Fruit fly (Drosophila melanogaster) whole organism, embryonic: Measurements from ENCODE around the gene CG32847.
A peak's percentile ranks its signal among the peaks of the same experiment; 100 is the strongest.

ENCODE experiments used
- Bteb2 ChIP-seq: fragments of 200-800 bp; sonication (Bioruptor generic); optimal IDR thresholded peaks from 2 replicates; lab custom pipeline; 2016; ENCODE audit warnings: missing biosample characterization, missing genetic modification characterization
- CG11695 ChIP-seq: fragments of 200-800 bp; sonication (Bioruptor generic); IDR thresholded peaks from 3 replicates; pipeline ENCODE4 v1.3.6; 2022; ENCODE audit warnings: missing biosample characterization, missing genetic modification characterization
- CG14965 ChIP-seq: fragments of 200-800 bp; sonication (Bioruptor generic); optimal IDR thresholded peaks from 2 replicates; lab custom pipeline; 2016; ENCODE audit warnings: missing biosample characterization, missing genetic modification characterization, borderline replicate concordance
- CG3065 ChIP-seq: fragments of 200-800 bp; sonication (Bioruptor generic); optimal IDR thresholded peaks from 2 replicates; lab custom pipeline; 2016; ENCODE audit warnings: missing biosample characterization, missing genetic modification characterization
- CG32772 ChIP-seq: fragments of 200-800 bp; sonication (Bioruptor generic); IDR thresholded peaks from 2 replicates; pipeline ENCODE4 v1.3.6; 2022; ENCODE audit warnings: missing biosample characterization, missing genetic modification characterization
- CG33557 ChIP-seq: fragments of 200-800 bp; sonication (Bioruptor generic); optimal IDR thresholded peaks from 2 replicates; lab custom pipeline; 2019; ENCODE audit warnings: missing biosample characterization, mild to moderate bottlenecking, missing genetic modification characterization, moderate library complexity
- CG34376 ChIP-seq: fragments of 200-800 bp; sonication (Bioruptor generic); optimal IDR thresholded peaks from 2 replicates; lab custom pipeline; 2018; ENCODE audit warnings: missing biosample characterization, mild to moderate bottlenecking, missing genetic modification characterization
- CG4707 ChIP-seq: fragments of 200-800 bp; sonication (Bioruptor generic); optimal IDR thresholded peaks from 2 replicates; lab custom pipeline; 2018; ENCODE audit warnings: missing biosample characterization, mild to moderate bottlenecking, missing genetic modification characterization, moderate library complexity
- CG5245 ChIP-seq: fragments of 200-800 bp; sonication (Bioruptor generic); optimal IDR thresholded peaks from 3 replicates; lab custom pipeline; 2016; ENCODE audit warnings: missing biosample characterization, missing genetic modification characterization
- CG6765 ChIP-seq: fragments of 200-800 bp; sonication (Bioruptor generic); optimal IDR thresholded peaks from 3 replicates; lab custom pipeline; 2017; ENCODE audit warnings: missing biosample characterization, mild to moderate bottlenecking, missing genetic modification characterization
- CG6813 ChIP-seq: fragments of 200-800 bp; sonication (Bioruptor generic); optimal IDR thresholded peaks from 2 replicates; lab custom pipeline; 2017; ENCODE audit warnings: missing biosample characterization, missing genetic modification characterization, mild to moderate bottlenecking, moderate library complexity, missing genetic modification reagents
- CG7987 ChIP-seq: fragments of 200-800 bp; sonication (Bioruptor generic); optimal IDR thresholded peaks from 2 replicates; lab custom pipeline; 2018; ENCODE audit warnings: missing biosample characterization, mild to moderate bottlenecking, missing genetic modification characterization, moderate library complexity
- CrebB ChIP-seq: fragments of 200-800 bp; sonication (Bioruptor generic); optimal IDR thresholded peaks from 3 replicates; lab custom pipeline; 2018; ENCODE audit warnings: missing biosample characterization, mild to moderate bottlenecking, missing genetic modification characterization
- Dbx ChIP-seq: fragments of 200-800 bp; sonication (Bioruptor generic); IDR thresholded peaks from 3 replicates; pipeline ENCODE4 v1.3.6; 2022; ENCODE audit warnings: missing biosample characterization, missing genetic modification characterization
- E2f2 ChIP-seq: fragments of 200-800 bp; sonication (Bioruptor generic); IDR thresholded peaks from 2 replicates; pipeline ENCODE4 v1.3.6; 2022; ENCODE audit warnings: missing biosample characterization, missing genetic modification characterization
- H15 ChIP-seq: fragments of 200-800 bp; sonication (Bioruptor generic); IDR thresholded peaks from 3 replicates; pipeline ENCODE4 v1.3.6; 2022; ENCODE audit warnings: missing biosample characterization, missing genetic modification characterization
- Hand ChIP-seq: fragments of 200-800 bp; sonication (Bioruptor generic); optimal IDR thresholded peaks from 2 replicates; lab custom pipeline; 2017; ENCODE audit warnings: mild to moderate bottlenecking, missing biosample characterization, missing genetic modification reagents, missing genetic modification characterization
- HmgD ChIP-seq: fragments of 200-800 bp; sonication (Bioruptor generic); optimal IDR thresholded peaks from 3 replicates; lab custom pipeline; 2016; ENCODE audit warnings: missing biosample characterization, missing genetic modification characterization
- Hmr ChIP-seq: fragments of 200-800 bp; sonication (Bioruptor generic); optimal IDR thresholded peaks from 3 replicates; lab custom pipeline; 2017; ENCODE audit warnings: mild to moderate bottlenecking, missing biosample characterization, missing genetic modification reagents, missing genetic modification characterization
- MBD-R2 ChIP-seq: fragments of 200-800 bp; sonication (Bioruptor generic); IDR thresholded peaks from 2 replicates; pipeline ENCODE4 v1.3.6; 2022; ENCODE audit warnings: missing biosample characterization, missing genetic modification characterization
- MESR4 ChIP-seq: fragments of 200-800 bp; sonication (Bioruptor generic); optimal IDR thresholded peaks from 2 replicates; lab custom pipeline; 2018; ENCODE audit warnings: missing biosample characterization, mild to moderate bottlenecking, missing genetic modification characterization, moderate library complexity
- Max ChIP-seq: fragments of 200-800 bp; sonication (Bioruptor generic); optimal IDR thresholded peaks from 2 replicates; lab custom pipeline; 2016; ENCODE audit warnings: missing biosample characterization, mild to moderate bottlenecking, missing genetic modification characterization
- Med ChIP-seq: fragments of 200-800 bp; sonication (Bioruptor generic); peaks from one replicate; lab custom pipeline; 2016; ENCODE audit warnings: missing biosample characterization, missing genetic modification characterization, mild to moderate bottlenecking, inconsistent platforms, moderate library complexity
- NC2α ChIP-seq: fragments of 200-800 bp; sonication (Bioruptor generic); optimal IDR thresholded peaks from 2 replicates; lab custom pipeline; 2016; ENCODE audit warnings: missing biosample characterization, missing genetic modification characterization
- NfI ChIP-seq: fragments of 200-800 bp; sonication (Bioruptor generic); optimal IDR thresholded peaks from 3 replicates; lab custom pipeline; 2018; ENCODE audit warnings: missing biosample characterization, mild to moderate bottlenecking, missing genetic modification characterization, moderate library complexity
- Optix ChIP-seq: fragments of 200-800 bp; sonication (Bioruptor generic); IDR thresholded peaks from 3 replicates; pipeline ENCODE4 v1.3.6; 2022; ENCODE audit warnings: missing biosample characterization, missing genetic modification characterization
- Ravus ChIP-seq: fragments of 200-800 bp; sonication (Bioruptor generic); IDR thresholded peaks from 2 replicates; pipeline ENCODE4 v1.3.6; 2022; ENCODE audit warnings: missing biosample characterization, missing genetic modification characterization
- TFAM ChIP-seq: fragments of 200-800 bp; sonication (Bioruptor generic); optimal IDR thresholded peaks from 2 replicates; lab custom pipeline; 2017; ENCODE audit warnings: missing biosample characterization, missing genetic modification characterization, inconsistent platforms
- Vsx1 ChIP-seq: fragments of 200-800 bp; sonication (Bioruptor generic); optimal IDR thresholded peaks from 2 replicates; lab custom pipeline; 2017; ENCODE audit warnings: missing biosample characterization, mild to moderate bottlenecking, missing genetic modification characterization, missing genetic modification reagents
- ato ChIP-seq: fragments of 200-800 bp; sonication (Bioruptor generic); IDR thresholded peaks from 2 replicates; pipeline ENCODE4 v1.3.6; 2022; ENCODE audit warnings: missing biosample characterization, missing genetic modification characterization; ENCODE audit not compliant: partially characterized antibody
- btn ChIP-seq: fragments of 200-800 bp; sonication (Bioruptor generic); optimal IDR thresholded peaks from 2 replicates; lab custom pipeline; 2016; ENCODE audit warnings: missing biosample characterization, missing genetic modification characterization
- crp ChIP-seq, 2 experiments: fragments of 200-800 bp; sonication (Bioruptor generic); optimal IDR thresholded peaks; 2 replicates in 1 of 2; 3 replicates in 1 of 2; lab custom pipeline; 2017; ENCODE audit warnings: missing biosample characterization in 2 of 2, missing genetic modification characterization in 2 of 2, mild to moderate bottlenecking in 1 of 2, moderate library complexity in 1 of 2
- danr ChIP-seq: fragments of 200-800 bp; sonication (Bioruptor generic); IDR thresholded peaks from 2 replicates; pipeline ENCODE4 v1.3.6; 2022; ENCODE audit warnings: missing biosample characterization, missing genetic modification characterization
- dm ChIP-seq: fragments of 200-800 bp; sonication (Bioruptor generic); optimal IDR thresholded peaks from 3 replicates; lab custom pipeline; 2016; ENCODE audit warnings: missing biosample characterization, missing genetic modification characterization
- gt ChIP-seq: fragments of 200-800 bp; sonication (Bioruptor generic); IDR thresholded peaks from 2 replicates; pipeline ENCODE4 v1.3.6; 2022; ENCODE audit warnings: missing biosample characterization, missing genetic modification characterization
- hb ChIP-seq: fragments of 200-800 bp; sonication (Bioruptor generic); IDR thresholded peaks from 3 replicates; pipeline ENCODE4 v1.3.6; 2022; ENCODE audit warnings: missing biosample characterization, missing genetic modification characterization; ENCODE audit not compliant: partially characterized antibody
- kah ChIP-seq: fragments of 200-800 bp; sonication (Bioruptor generic); optimal IDR thresholded peaks from 2 replicates; lab custom pipeline; 2018; ENCODE audit warnings: missing biosample characterization, mild to moderate bottlenecking, missing genetic modification characterization
- lab ChIP-seq: fragments of 200-800 bp; sonication (Bioruptor generic); optimal IDR thresholded peaks from 3 replicates; lab custom pipeline; 2017; ENCODE audit warnings: missing biosample characterization, missing genetic modification characterization, mild to moderate bottlenecking, moderate library complexity, missing genetic modification reagents
- luna ChIP-seq: fragments of 200-800 bp; sonication (Bioruptor generic); optimal IDR thresholded peaks from 2 replicates; lab custom pipeline; 2016; ENCODE audit warnings: missing biosample characterization, missing genetic modification characterization
- nom ChIP-seq: fragments of 200-800 bp; sonication (Bioruptor generic); optimal IDR thresholded peaks from 2 replicates; lab custom pipeline; 2017; ENCODE audit warnings: missing biosample characterization, missing genetic modification characterization, mild to moderate bottlenecking, moderate library complexity, missing genetic modification reagents
- org-1 ChIP-seq: fragments of 200-800 bp; sonication (Bioruptor generic); optimal IDR thresholded peaks from 2 replicates; lab custom pipeline; 2017; ENCODE audit warnings: missing biosample characterization, missing genetic modification characterization
- peb ChIP-seq: fragments of 200-800 bp; sonication (Bioruptor generic); IDR thresholded peaks from 2 replicates; pipeline ENCODE4 v1.3.6; 2022; ENCODE audit warnings: missing biosample characterization, missing genetic modification characterization
- psq ChIP-seq: fragments of 200-800 bp; sonication (Bioruptor generic); optimal IDR thresholded peaks from 2 replicates; lab custom pipeline; 2017; ENCODE audit warnings: missing biosample characterization, missing genetic modification characterization
- slou ChIP-seq: fragments of 200-800 bp; sonication (Bioruptor generic); optimal IDR thresholded peaks from 3 replicates; lab custom pipeline; 2016; ENCODE audit warnings: missing biosample characterization, missing genetic modification characterization
- so ChIP-seq: fragments of 200-800 bp; sonication (Bioruptor generic); IDR thresholded peaks from 3 replicates; pipeline ENCODE4 v1.3.6; 2022; ENCODE audit warnings: missing biosample characterization, missing genetic modification characterization
- sug ChIP-seq: fragments of 200-800 bp; optimal IDR thresholded peaks from 2 replicates; lab custom pipeline; 2019; ENCODE audit warnings: missing biosample characterization, mild to moderate bottlenecking, missing genetic modification characterization, moderate library complexity
- toy ChIP-seq: fragments of 200-800 bp; sonication (Bioruptor generic); IDR thresholded peaks from 2 replicates; pipeline ENCODE4 v1.3.6; 2022; ENCODE audit warnings: missing biosample characterization, missing genetic modification characterization
- ttk ChIP-seq: fragments of 200-800 bp; sonication (Bioruptor generic); IDR thresholded peaks from 2 replicates; pipeline ENCODE4 v2.1.2; 2022; ENCODE audit warnings: missing biosample characterization, missing genetic modification characterization
- unpg ChIP-seq: fragments of 200-800 bp; sonication (Bioruptor generic); optimal IDR thresholded peaks from 3 replicates; lab custom pipeline; 2018; ENCODE audit warnings: missing biosample characterization, mild to moderate bottlenecking, missing genetic modification characterization, moderate library complexity

Gene CG32847

DNA sequence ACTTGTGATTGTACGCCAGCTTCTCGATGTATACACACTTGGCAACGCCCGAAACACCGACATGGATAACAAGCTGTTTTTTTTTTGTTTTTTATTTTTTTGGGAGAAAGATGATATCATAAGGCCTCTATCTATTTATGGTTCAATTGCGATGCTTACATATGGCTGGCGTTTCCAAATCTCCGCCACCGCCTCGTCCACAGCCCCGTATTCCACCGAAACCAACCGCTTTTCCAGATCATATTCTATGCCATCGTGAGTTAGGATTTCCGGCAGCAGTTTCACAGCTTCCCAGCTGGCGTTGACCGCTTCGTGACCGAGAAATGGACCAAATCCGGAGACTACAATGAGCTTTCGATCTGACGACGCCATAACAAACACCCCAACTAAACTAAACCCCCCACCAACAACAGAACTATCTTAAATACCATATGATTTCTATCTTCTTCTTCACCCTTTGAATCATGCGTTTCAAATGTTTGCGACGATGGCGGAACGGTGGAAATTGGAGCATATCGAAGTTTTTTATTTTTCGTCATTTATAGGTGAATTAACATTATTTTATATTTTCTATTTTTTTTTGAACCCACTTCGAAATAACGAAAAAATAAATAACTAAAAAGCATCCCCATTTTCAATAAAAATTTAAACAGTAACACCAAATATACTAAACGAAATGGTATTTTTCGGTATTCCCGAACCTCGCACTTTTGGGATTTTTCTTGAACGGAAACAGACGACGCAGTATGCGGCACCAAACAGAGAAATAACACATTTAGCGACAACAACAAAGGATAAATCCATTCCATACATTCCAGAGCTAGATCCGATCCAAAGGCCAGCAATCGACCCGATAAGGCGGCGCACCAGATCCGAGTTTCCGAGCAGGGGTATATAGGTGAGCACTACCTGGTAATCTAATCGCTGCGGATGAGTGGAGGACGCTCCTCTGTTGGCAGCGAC, 22.5 kb downstream of the CG32847 start, which contains the start of the genes CG32147 and Pex3 (continued):
- TF ChIP-seq dm (GFP tag; lab: Kevin White, UChicago) (peak; percentile 37), gt (GFP tag; lab: Robert Waterston, UW) (no peak), lab (GFP tag; lab: Kevin White, UChicago) (no peak), Hand (GFP tag; lab: Kevin White, UChicago) (no peak), HmgD (GFP tag; lab: Kevin White, UChicago) (no peak), NfI (no peak), Bteb2 (GFP tag; lab: Kevin White, UChicago) (no peak), Vsx1 (GFP tag; lab: Kevin White, UChicago) (peak; percentile 29), btn (no peak), CG4707 (GFP tag; lab: Kevin White, UChicago) (no peak), ttk (GFP tag; lab: Robert Waterston, UW) (no peak), CG11695 (GFP tag; lab: Robert Waterston, UW) (no peak; the same call in 2 of the 3 replicates), CG32772 (GFP tag; lab: Robert Waterston, UW) (no peak), MBD-R2 (GFP tag; lab: Robert Waterston, UW) (peak; percentile 45; the same call in 1 of the 2 replicates), Optix (GFP tag; lab: Robert Waterston, UW) (no peak), crp (GFP tag; optimal IDR thresholded peaks at IDR 0.05; lab: Kevin White, UChicago) (peak; percentile 43 to 89), hb (GFP tag; lab: Robert Waterston, UW) (0 out of 3 replicates have a peak, but pooled peaks have one; percentile 12), Max (peak; percentile 22), Med (GFP tag; lab: Kevin White, UChicago) (peak; percentile 80), CG6765 (GFP tag; lab: Kevin White, UChicago) (no peak), kah (GFP tag; lab: Kevin White, UChicago) (no peak), toy (no peak), CG7987 (GFP tag; lab: Kevin White, UChicago) (no peak), CG34376 (GFP tag; lab: Kevin White, UChicago) (no peak), CG14965 (GFP tag; lab: Kevin White, UChicago) (no peak), nom (GFP tag; lab: Kevin White, UChicago) (peak; percentile 17), ato (no peak), H15 (GFP tag; lab: Robert Waterston, UW) (no peak), Hmr (GFP tag; lab: Kevin White, UChicago) (peak; percentile 12), CG3065 (GFP tag; lab: Kevin White, UChicago) (no peak), E2f2 (GFP tag; lab: Robert Waterston, UW) (peak; percentile 52), CrebB (tag; lab: Kevin White, UChicago) (no peak), CG5245 (GFP tag; lab: Kevin White, UChicago) (no peak), CG33557 (no peak), Dbx (no peak), luna (GFP tag; lab: Kevin White, UChicago) (no peak), TFAM (no peak), sug (peak; percentile 92), NC2α (GFP tag; lab: Kevin White, UChicago) (no peak), slou (GFP tag; lab: Kevin White, UChicago) (no peak), MESR4 (GFP tag; lab: Kevin White, UChicago) (peak; percentile 82), Ravus (GFP tag; lab: Robert Waterston, UW) (no peak), danr (GFP tag; lab: Robert Waterston, UW) (no peak), CG6813 (GFP tag; lab: Kevin White, UChicago) (no peak), psq (GFP tag; lab: Kevin White, UChicago) (no peak), org-1 (GFP tag; lab: Kevin White, UChicago) (no peak), so (no peak), peb (GFP tag; lab: Robert Waterston, UW) (no peak), unpg (GFP tag; lab: Kevin White, UChicago) (no peak)
